Fruit fly (Drosophila melanogaster) S2 (cell line): ENCODE data around the gene PKD.

Experiments
- CG8478 ChIP-seq: fragments of >200 bp; optimal IDR thresholded peaks from 2 replicates; lab custom pipeline; 2018
- CTCF ChIP-seq, 2 experiments: fragments of >200 bp; optimal IDR thresholded peaks; 2 replicates each; lab custom pipeline; 2018

dm6 chr3R:18283441-18283840, 30.8 kb downstream of the PKD start, which contains the start of the genes CG14312 and CG8064:
- TF ChIP-seq CG8478 (lab: Kevin White, UChicago) (no peak), CTCF (optimal IDR thresholded peaks at IDR 0.05; lab: Kevin White, UChicago) (peak; percentile 42)
